ENCODE assay signal across 2 fruit fly cellular contexts in genomic region chr3R:30114286-30114803, dm6.
TF ChIP-seq lines count a peak whose summit lies in the region.

No protein-coding gene starts in this region.

- TF ChIP-seq CTCF in whole organism, embryonic (GFP tag; optimal IDR thresholded peaks at IDR 0.05; lab: Kevin White, UChicago), result no peak

TF ChIP-seq in whole organism, embryonic, 481 proteins besides CTCF, POLR2A, EP300 and RAD21 (continues in another document):
- TF ChIP-seq hth (optimal IDR thresholded peaks at IDR 0.05; lab: Kevin White, UChicago) (no peak), Nf-YA (GFP tag; IDR thresholded peaks at IDR 0.05; lab: Robert Waterston, UW) (no peak), CG13894 (tag; optimal IDR thresholded peaks at IDR 0.05; lab: Kevin White, UChicago) (peak; percentile 85), corto (GFP tag; optimal IDR thresholded peaks at IDR 0.05; lab: Kevin White, UChicago) (no peak), gem (tag; optimal IDR thresholded peaks at IDR 0.05; lab: Kevin White, UChicago) (no peak), CG8359 (GFP tag; optimal IDR thresholded peaks at IDR 0.05; lab: Kevin White, UChicago; ENCODE audit: borderline replicate concordance) (no peak), CG4820 (GFP tag; optimal IDR thresholded peaks at IDR 0.05; lab: Kevin White, UChicago) (no peak), dpn (GFP tag; optimal IDR thresholded peaks at IDR 0.05; lab: Kevin White, UChicago) (no peak), grau (tag; optimal IDR thresholded peaks at IDR 0.05; lab: Kevin White, UChicago) (no peak), CG13287 (GFP tag; IDR thresholded peaks at IDR 0.05; lab: Robert Waterston, UW; ENCODE audit: partially characterized antibody) (peak; percentile 15; the same call in 1 of the 2 replicates), Hand (GFP tag; optimal IDR thresholded peaks at IDR 0.05; lab: Kevin White, UChicago) (peak; percentile 10), croc (GFP tag; conservative IDR thresholded peaks at IDR 0.05; lab: Robert Waterston, UW) (no peak), kay (GFP tag; optimal IDR thresholded peaks at IDR 0.05; lab: Kevin White, UChicago) (no peak), fru (optimal IDR thresholded peaks at IDR 0.05; lab: Kevin White, UChicago) (no peak), kah (GFP tag; optimal IDR thresholded peaks at IDR 0.05; lab: Kevin White, UChicago) (no peak), Sry-δ (GFP tag; optimal IDR thresholded peaks at IDR 0.05; lab: Kevin White, UChicago) (no peak), CG10147 (GFP tag; optimal IDR thresholded peaks at IDR 0.05; lab: Kevin White, UChicago) (no peak), CG17612 (GFP tag; IDR thresholded peaks at IDR 0.05; lab: Robert Waterston, UW) (no peak), Ets65A (GFP tag; lab: Kevin White, UChicago) (peak; percentile 81), dimm (GFP tag; IDR thresholded peaks at IDR 0.05; lab: Robert Waterston, UW) (no peak), CG13123 (GFP tag; optimal IDR thresholded peaks at IDR 0.05; lab: Kevin White, UChicago) (no peak), CG10543 (GFP tag; optimal IDR thresholded peaks at IDR 0.05; lab: Kevin White, UChicago) (peak; percentile 21), CG6654 (GFP tag; optimal IDR thresholded peaks at IDR 0.05; lab: Kevin White, UChicago) (no peak), CG16863 (GFP tag; optimal IDR thresholded peaks at IDR 0.05; lab: Kevin White, UChicago) (no peak), Hr51 (GFP tag; optimal IDR thresholded peaks at IDR 0.05; lab: Kevin White, UChicago) (no peak), Hmr (GFP tag; optimal IDR thresholded peaks at IDR 0.05; lab: Kevin White, UChicago) (no peak), CG7786 (GFP tag; optimal IDR thresholded peaks at IDR 0.05; lab: Kevin White, UChicago) (no peak), CG13296 (GFP tag; optimal IDR thresholded peaks at IDR 0.05; lab: Kevin White, UChicago) (no peak), Side (GFP tag; optimal IDR thresholded peaks at IDR 0.05; lab: Kevin White, UChicago) (no peak), kni (GFP tag; optimal IDR thresholded peaks at IDR 0.05; lab: Kevin White, UChicago) (no peak), YL-1 (GFP tag; optimal IDR thresholded peaks at IDR 0.05; lab: Kevin White, UChicago) (no peak), ems (GFP tag; optimal IDR thresholded peaks at IDR 0.05; lab: Kevin White, UChicago) (no peak), fd3F (GFP tag; optimal IDR thresholded peaks at IDR 0.05; lab: Kevin White, UChicago) (no peak), Trl (optimal IDR thresholded peaks at IDR 0.05; lab: Kevin White, UChicago) (peak; percentile 31 to 57), Trl (GFP tag; optimal IDR thresholded peaks at IDR 0.05; lab: Kevin White, UChicago) (no peak), CG30403 (GFP tag; optimal IDR thresholded peaks at IDR 0.05; lab: Kevin White, UChicago) (no peak), CG8765 (GFP tag; IDR thresholded peaks at IDR 0.05; lab: Robert Waterston, UW) (no peak), abd-A (tag; optimal IDR thresholded peaks at IDR 0.05; lab: Kevin White, UChicago) (peak; percentile 59), CG7556 (GFP tag; optimal IDR thresholded peaks at IDR 0.05; lab: Kevin White, UChicago) (no peak), jumu (GFP tag; optimal IDR thresholded peaks at IDR 0.05; lab: Kevin White, UChicago) (no peak), insv (GFP tag; optimal IDR thresholded peaks at IDR 0.05; lab: Kevin White, UChicago) (no peak), al (GFP tag; IDR thresholded peaks at IDR 0.05; lab: Robert Waterston, UW) (no peak), CG8478 (optimal IDR thresholded peaks at IDR 0.05; lab: Kevin White, UChicago) (no peak), crc (GFP tag; optimal IDR thresholded peaks at IDR 0.05; lab: Kevin White, UChicago) (no peak), CG5953 (GFP tag; IDR thresholded peaks at IDR 0.05; lab: Robert Waterston, UW) (no peak), onecut (GFP tag; IDR thresholded peaks at IDR 0.05; lab: Robert Waterston, UW) (peak; percentile 89), CG17186 (GFP tag; optimal IDR thresholded peaks at IDR 0.05; lab: Kevin White, UChicago) (no peak), GATAe (GFP tag; conservative IDR thresholded peaks at IDR 0.05; lab: Robert Waterston, UW) (no peak)

TF ChIP-seq in whole organism, prepupa, 60 proteins besides CTCF, POLR2A, EP300 and RAD21:
- TF ChIP-seq CG15336 (GFP tag; IDR thresholded peaks at IDR 0.05; lab: Robert Waterston, UW), result 0 out of 2 replicates have a peak, but pooled peaks have one; percentile 15
- no peak for TF ChIP-seq CG6276 (GFP tag; optimal IDR thresholded peaks at IDR 0.05; lab: Kevin White, UChicago)
- TF ChIP-seq svp (GFP tag; lab: Kevin White, UChicago), result peak; percentile 36
- peak; percentile 74 for TF ChIP-seq Blimp-1 (GFP tag; optimal IDR thresholded peaks at IDR 0.05; lab: Kevin White, UChicago)

Comparison
In these comparisons a context has a peak if more than half of its experiments do, and no peak if none do; other contexts are left out.
1. Of the 7 proteins assayed by ChIP-seq in both whole organism, embryonic and whole organism, prepupa: peak only in whole organism, embryonic: none; only in whole organism, prepupa: Blimp-1; in both: none; in neither: 6.